Fruit fly (Drosophila melanogaster) whole organism, embryonic: ENCODE measurements around the gene CG8206.

Experiments used
- Antp ChIP-seq: fragments of 200-800 bp; sonication (Bioruptor generic); optimal IDR thresholded peaks from 3 replicates; lab custom pipeline; 2016; ENCODE audit warnings: missing biosample characterization, missing genetic modification characterization
- Atf-2 ChIP-seq: fragments of 200-800 bp; sonication (Bioruptor generic); optimal IDR thresholded peaks from 2 replicates; lab custom pipeline; 2016; ENCODE audit warnings: missing biosample characterization, missing genetic modification characterization
- Bteb2 ChIP-seq: fragments of 200-800 bp; sonication (Bioruptor generic); optimal IDR thresholded peaks from 2 replicates; lab custom pipeline; 2016; ENCODE audit warnings: missing biosample characterization, missing genetic modification characterization
- CG10654 ChIP-seq: fragments of 200-800 bp; sonication (Bioruptor generic); optimal IDR thresholded peaks from 2 replicates; lab custom pipeline; 2016; ENCODE audit warnings: missing biosample characterization, missing genetic modification characterization
- CG11085 ChIP-seq: fragments of 200-800 bp; sonication (Bioruptor generic); IDR thresholded peaks from 2 replicates; pipeline ENCODE4 v1.3.6; 2022; ENCODE audit warnings: missing biosample characterization, missing genetic modification characterization
- CG12219 ChIP-seq: fragments of 200-800 bp; sonication (Bioruptor generic); optimal IDR thresholded peaks from 3 replicates; lab custom pipeline; 2018; ENCODE audit warnings: missing biosample characterization, mild to moderate bottlenecking, missing genetic modification characterization
- CG12236 ChIP-seq: fragments of 200-800 bp; sonication (Bioruptor generic); optimal IDR thresholded peaks from 2 replicates; lab custom pipeline; 2016; ENCODE audit warnings: missing biosample characterization, missing genetic modification characterization
- CG15073 ChIP-seq: fragments of 200-800 bp; sonication (Bioruptor generic); optimal IDR thresholded peaks from 2 replicates; lab custom pipeline; 2016; ENCODE audit warnings: missing biosample characterization, missing genetic modification characterization
- CG1529 ChIP-seq: fragments of 200-800 bp; sonication (Bioruptor generic); optimal IDR thresholded peaks from 3 replicates; lab custom pipeline; 2018; ENCODE audit warnings: missing biosample characterization, missing genetic modification characterization
- CG15514 ChIP-seq: fragments of 200-800 bp; sonication (Bioruptor generic); optimal IDR thresholded peaks from 3 replicates; lab custom pipeline; 2017; ENCODE audit warnings: missing biosample characterization, missing genetic modification characterization, mild to moderate bottlenecking, moderate library complexity, missing genetic modification reagents
- CG1602 ChIP-seq: fragments of 200-800 bp; sonication (Bioruptor generic); optimal IDR thresholded peaks from 3 replicates; lab custom pipeline; 2016; ENCODE audit warnings: missing biosample characterization, missing genetic modification characterization
- CG1603 ChIP-seq: fragments of 200-800 bp; sonication (Bioruptor generic); optimal IDR thresholded peaks from 2 replicates; lab custom pipeline; 2019; ENCODE audit warnings: missing biosample characterization, mild to moderate bottlenecking, missing genetic modification characterization, moderate library complexity
- CG16813 ChIP-seq: fragments of 200-800 bp; sonication (Bioruptor generic); IDR thresholded peaks from 3 replicates; pipeline ENCODE4 v1.3.6; 2022; ENCODE audit warnings: missing biosample characterization, missing genetic modification characterization; ENCODE audit not compliant: partially characterized antibody
- CG17802 ChIP-seq: fragments of 200-800 bp; sonication (Bioruptor generic); optimal IDR thresholded peaks from 2 replicates; lab custom pipeline; 2018; ENCODE audit warnings: missing biosample characterization, mild to moderate bottlenecking, missing genetic modification characterization, moderate library complexity
- CG18619 ChIP-seq: fragments of 200-800 bp; sonication (Bioruptor generic); optimal IDR thresholded peaks from 3 replicates; lab custom pipeline; 2017; ENCODE audit warnings: missing biosample characterization, mild to moderate bottlenecking, missing genetic modification characterization
- CG2120 ChIP-seq: fragments of 200-800 bp; sonication (Bioruptor generic); optimal IDR thresholded peaks from 3 replicates; lab custom pipeline; 2016; ENCODE audit warnings: missing biosample characterization, missing genetic modification characterization
- CG3065 ChIP-seq: fragments of 200-800 bp; sonication (Bioruptor generic); optimal IDR thresholded peaks from 2 replicates; lab custom pipeline; 2016; ENCODE audit warnings: missing biosample characterization, missing genetic modification characterization
- CG32532 ChIP-seq: fragments of 200-800 bp; sonication (Bioruptor generic); IDR thresholded peaks from 2 replicates; pipeline ENCODE4 v1.3.6; 2022; ENCODE audit warnings: missing biosample characterization, missing genetic modification characterization
- CG34422 ChIP-seq: fragments of 200-800 bp; sonication (Bioruptor generic); IDR thresholded peaks from 3 replicates; pipeline ENCODE4 v1.3.6; 2022; ENCODE audit warnings: missing biosample characterization, missing genetic modification characterization
- CG3838 ChIP-seq: fragments of 200-800 bp; sonication (Bioruptor generic); optimal IDR thresholded peaks from 3 replicates; lab custom pipeline; 2016; ENCODE audit warnings: missing biosample characterization, missing genetic modification characterization
- CG4404 ChIP-seq: fragments of 200-800 bp; sonication (Bioruptor generic); IDR thresholded peaks from 2 replicates; pipeline ENCODE4 v1.3.6; 2022; ENCODE audit warnings: missing biosample characterization, missing genetic modification characterization
- CG4617 ChIP-seq: fragments of 200-800 bp; sonication (Bioruptor generic); optimal IDR thresholded peaks from 3 replicates; lab custom pipeline; 2016; ENCODE audit warnings: missing biosample characterization, missing genetic modification characterization, borderline replicate concordance
- CG4854 ChIP-seq: fragments of 200-800 bp; sonication (Bioruptor generic); optimal IDR thresholded peaks from 2 replicates; lab custom pipeline; 2016; ENCODE audit warnings: missing biosample characterization, missing genetic modification characterization, inconsistent platforms
- CG7372 ChIP-seq: fragments of 200-800 bp; sonication (Bioruptor generic); IDR thresholded peaks from 2 replicates; pipeline ENCODE4 v1.3.6; 2022; ENCODE audit warnings: missing biosample characterization, missing genetic modification characterization
- CG9932 ChIP-seq: fragments of 200-800 bp; sonication (Bioruptor generic); IDR thresholded peaks from 2 replicates; pipeline ENCODE4 v1.3.6; 2022; ENCODE audit warnings: missing biosample characterization, missing genetic modification characterization
- Doc2 ChIP-seq: fragments of 200-800 bp; sonication (Bioruptor generic); IDR thresholded peaks from 2 replicates; pipeline ENCODE4 v1.3.6; 2022; ENCODE audit warnings: missing biosample characterization, missing genetic modification characterization
- HLH3B ChIP-seq: fragments of 200-800 bp; sonication (Bioruptor generic); IDR thresholded peaks from 2 replicates; pipeline ENCODE4 v1.3.6; 2022; ENCODE audit warnings: missing biosample characterization, missing genetic modification characterization
- HLHmδ ChIP-seq: fragments of 200-800 bp; sonication (Bioruptor generic); optimal IDR thresholded peaks from 2 replicates; lab custom pipeline; 2018; ENCODE audit warnings: missing biosample characterization, mild to moderate bottlenecking, missing genetic modification characterization, moderate library complexity
- HmgD ChIP-seq: fragments of 200-800 bp; sonication (Bioruptor generic); optimal IDR thresholded peaks from 3 replicates; lab custom pipeline; 2016; ENCODE audit warnings: missing biosample characterization, missing genetic modification characterization
- MESR4 ChIP-seq: fragments of 200-800 bp; sonication (Bioruptor generic); optimal IDR thresholded peaks from 2 replicates; lab custom pipeline; 2018; ENCODE audit warnings: missing biosample characterization, mild to moderate bottlenecking, missing genetic modification characterization, moderate library complexity
- Meics ChIP-seq: fragments of 200-800 bp; sonication (Bioruptor generic); optimal IDR thresholded peaks from 2 replicates; lab custom pipeline; 2017; ENCODE audit warnings: missing biosample characterization, mild to moderate bottlenecking, missing genetic modification characterization
- NFAT ChIP-seq: fragments of 200-800 bp; sonication (Bioruptor generic); IDR thresholded peaks from 2 replicates; pipeline ENCODE4 v1.3.6; 2022; ENCODE audit warnings: missing biosample characterization, missing genetic modification characterization
- Spps ChIP-seq: fragments of 200-800 bp; sonication (Bioruptor generic); optimal IDR thresholded peaks from 2 replicates; lab custom pipeline; 2018; ENCODE audit warnings: missing biosample characterization, mild to moderate bottlenecking, missing genetic modification characterization
- Xrp1 ChIP-seq: fragments of 200-800 bp; sonication (Bioruptor generic); IDR thresholded peaks from 2 replicates; pipeline ENCODE4 v1.3.6; 2022; ENCODE audit warnings: missing biosample characterization, missing genetic modification characterization
- chif ChIP-seq, 2 experiments: fragments of 200-800 bp; sonication (Bioruptor generic); optimal IDR thresholded peaks; 3 replicates each; lab custom pipeline; 2016; ENCODE audit warnings: missing biosample characterization in 2 of 2, missing genetic modification characterization in 2 of 2
- dmrt11E ChIP-seq: fragments of 200-800 bp; sonication (Bioruptor generic); optimal IDR thresholded peaks from 3 replicates; lab custom pipeline; 2018; ENCODE audit warnings: missing biosample characterization, mild to moderate bottlenecking, missing genetic modification characterization, moderate library complexity
- fd64A ChIP-seq: fragments of 200-800 bp; sonication (Bioruptor generic); optimal IDR thresholded peaks from 3 replicates; lab custom pipeline; 2018; ENCODE audit warnings: missing biosample characterization, mild to moderate bottlenecking, missing genetic modification characterization
- gro ChIP-seq: fragments of 200-800 bp; sonication (Bioruptor generic); optimal IDR thresholded peaks from 2 replicates; lab custom pipeline; 2016; ENCODE audit warnings: missing biosample characterization, missing genetic modification characterization
- her ChIP-seq: fragments of 200-800 bp; sonication (Bioruptor generic); optimal IDR thresholded peaks from 2 replicates; lab custom pipeline; 2016; ENCODE audit warnings: missing biosample characterization, missing genetic modification characterization
- knrl ChIP-seq: fragments of 200-800 bp; sonication (Bioruptor generic); IDR thresholded peaks from 3 replicates; pipeline ENCODE4 v1.3.6; 2022; ENCODE audit warnings: missing biosample characterization, missing genetic modification characterization; ENCODE audit not compliant: partially characterized antibody
- lbe ChIP-seq: fragments of 200-800 bp; sonication (Bioruptor generic); optimal IDR thresholded peaks from 2 replicates; lab custom pipeline; 2016; ENCODE audit warnings: missing biosample characterization, mild to moderate bottlenecking, missing genetic modification characterization
- peb ChIP-seq: fragments of 200-800 bp; sonication (Bioruptor generic); IDR thresholded peaks from 2 replicates; pipeline ENCODE4 v1.3.6; 2022; ENCODE audit warnings: missing biosample characterization, missing genetic modification characterization
- pho ChIP-seq: fragments of 200-800 bp; sonication (Bioruptor generic); optimal IDR thresholded peaks from 2 replicates; lab custom pipeline; 2016; ENCODE audit warnings: missing biosample characterization, missing genetic modification characterization
- sd ChIP-seq: fragments of 200-800 bp; sonication (Bioruptor generic); optimal IDR thresholded peaks from 3 replicates; lab custom pipeline; 2018; ENCODE audit warnings: missing biosample characterization, mild to moderate bottlenecking, missing genetic modification characterization, moderate library complexity
- slp2 ChIP-seq: fragments of 200-800 bp; sonication (Bioruptor generic); optimal IDR thresholded peaks from 2 replicates; lab custom pipeline; 2016; ENCODE audit warnings: missing biosample characterization, missing genetic modification characterization
- ssp ChIP-seq: fragments of 200-800 bp; sonication (Bioruptor generic); IDR thresholded peaks from 2 replicates; pipeline ENCODE4 v1.3.6; 2022; ENCODE audit warnings: missing biosample characterization, missing genetic modification characterization
- sug ChIP-seq: fragments of 200-800 bp; optimal IDR thresholded peaks from 2 replicates; lab custom pipeline; 2019; ENCODE audit warnings: missing biosample characterization, mild to moderate bottlenecking, missing genetic modification characterization, moderate library complexity
- tna ChIP-seq: fragments of 200-800 bp; sonication (Bioruptor generic); IDR thresholded peaks from 2 replicates; pipeline ENCODE4 v1.3.6; 2022; ENCODE audit warnings: missing biosample characterization, missing genetic modification characterization; ENCODE audit not compliant: partially characterized antibody
- trem ChIP-seq: fragments of 200-800 bp; optimal IDR thresholded peaks from 3 replicates; lab custom pipeline; 2019; ENCODE audit warnings: missing biosample characterization, mild to moderate bottlenecking, missing genetic modification characterization, moderate library complexity
- vnd ChIP-seq: fragments of 200-800 bp; sonication (Bioruptor generic); IDR thresholded peaks from 3 replicates; pipeline ENCODE4 v1.3.6; 2022; ENCODE audit warnings: missing biosample characterization, missing genetic modification characterization; ENCODE audit not compliant: partially characterized antibody
- zen ChIP-seq: fragments of 200-800 bp; sonication (Bioruptor generic); optimal IDR thresholded peaks from 3 replicates; lab custom pipeline; 2018; ENCODE audit warnings: missing biosample characterization, mild to moderate bottlenecking, missing genetic modification characterization, moderate library complexity

Gene CG8206

DNA sequence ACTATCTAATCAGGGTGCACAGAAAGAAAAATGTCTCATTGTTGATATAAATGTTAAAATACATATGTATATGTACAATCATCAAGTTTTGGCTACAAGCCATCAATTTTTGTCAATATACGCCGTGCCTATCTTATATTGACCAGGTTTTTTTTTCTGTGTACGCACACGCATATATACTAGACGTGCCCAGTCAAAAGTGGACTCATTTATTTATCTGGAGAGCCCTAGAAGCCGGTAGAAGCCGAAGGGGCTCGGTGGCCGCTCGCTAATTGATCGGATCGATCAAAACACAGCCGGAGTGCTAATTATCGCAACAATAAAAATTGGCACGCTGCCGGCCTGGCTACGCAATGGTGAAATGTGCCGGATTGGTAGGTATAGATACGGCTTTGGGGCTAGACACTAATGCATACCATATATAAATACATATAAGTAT is 1.3 kb downstream of the CG8206 start (continued):
- TF ChIP-seq CG16813, result no peak
- peak; percentile 79 for TF ChIP-seq lbe (GFP tag; lab: Kevin White, UChicago)
- TF ChIP-seq CG17802 (tag; lab: Kevin White, UChicago), result no peak
- TF ChIP-seq MESR4 (GFP tag; lab: Kevin White, UChicago), result no peak
- peak; percentile 47 for TF ChIP-seq ssp (GFP tag; lab: Robert Waterston, UW)
- TF ChIP-seq CG12219, result peak; percentile 67
- TF ChIP-seq trem (tag; lab: Kevin White, UChicago), result no peak
- peak; percentile 27 for TF ChIP-seq CG4854 (GFP tag; lab: Kevin White, UChicago)
- TF ChIP-seq CG9932 (GFP tag; lab: Robert Waterston, UW), result peak; percentile 87
- TF ChIP-seq tna (GFP tag; lab: Robert Waterston, UW), result no peak
- TF ChIP-seq CG1529, result peak; percentile 30
- TF ChIP-seq sug (tag; lab: Kevin White, UChicago), result peak; percentile 54
- TF ChIP-seq slp2 (GFP tag; lab: Kevin White, UChicago), result no peak
- TF ChIP-seq her (GFP tag; lab: Kevin White, UChicago), result peak; percentile 47
- peak; percentile 3 for TF ChIP-seq Atf-2 (GFP tag; lab: Kevin White, UChicago)
- peak; percentile 56 for TF ChIP-seq sd
- TF ChIP-seq HLH3B (GFP tag; lab: Robert Waterston, UW), result peak; percentile 68
- peak in 1 of 2 experiments; percentile 40 for TF ChIP-seq chif (GFP tag; optimal IDR thresholded peaks at IDR 0.05; lab: Kevin White, UChicago)
- peak; percentile 91 for TF ChIP-seq CG2120
- TF ChIP-seq CG1603 (tag; lab: Kevin White, UChicago), result peak; percentile 56
- peak; percentile 72 for TF ChIP-seq NFAT (GFP tag; lab: Robert Waterston, UW)
- peak; percentile 57; the same call in 1 of the 2 replicates for TF ChIP-seq CG7372
- TF ChIP-seq CG4404 (GFP tag; lab: Robert Waterston, UW), result peak; percentile 50
- no peak for TF ChIP-seq HmgD (GFP tag; lab: Kevin White, UChicago)
- peak; percentile 57; the same call in 1 of the 3 replicates for TF ChIP-seq CG34422 (GFP tag; lab: Robert Waterston, UW)
- peak; percentile 79 for TF ChIP-seq CG15514 (GFP tag; lab: Kevin White, UChicago)
- TF ChIP-seq CG32532 (GFP tag; lab: Robert Waterston, UW), result peak; percentile 89
- peak; percentile 38 for TF ChIP-seq dmrt11E (tag; lab: Kevin White, UChicago)
- TF ChIP-seq CG4617, result no peak
- no peak for TF ChIP-seq knrl (GFP tag; lab: Robert Waterston, UW)
- TF ChIP-seq peb (GFP tag; lab: Robert Waterston, UW), result no peak
- TF ChIP-seq Meics (GFP tag; lab: Kevin White, UChicago), result peak; percentile 85
- TF ChIP-seq CG18619 (GFP tag; lab: Kevin White, UChicago), result peak; percentile 76
- no peak for TF ChIP-seq Spps (tag; lab: Kevin White, UChicago)
- TF ChIP-seq CG3838 (GFP tag; lab: Kevin White, UChicago), result peak; percentile 6
- no peak for TF ChIP-seq zen (tag; lab: Kevin White, UChicago)
- peak; percentile 31 for TF ChIP-seq CG10654
- TF ChIP-seq CG3065, result no peak
- TF ChIP-seq Xrp1 (GFP tag; lab: Robert Waterston, UW), result peak; percentile 68
- TF ChIP-seq CG11085 (GFP tag; lab: Robert Waterston, UW), result peak; percentile 74
- peak; percentile 52 for TF ChIP-seq Bteb2 (GFP tag; lab: Kevin White, UChicago)
- peak; percentile 87 for TF ChIP-seq gro (GFP tag; lab: Kevin White, UChicago)
- TF ChIP-seq Antp (GFP tag; lab: Kevin White, UChicago), result peak; percentile 44
- TF ChIP-seq fd64A (GFP tag; lab: Kevin White, UChicago), result no peak
- no peak for TF ChIP-seq CG12236
- peak; percentile 69 for TF ChIP-seq pho
- no peak for TF ChIP-seq HLHmδ
- TF ChIP-seq Doc2, result no peak
- TF ChIP-seq CG15073 (GFP tag; lab: Kevin White, UChicago), result no peak
- TF ChIP-seq vnd (GFP tag; lab: Robert Waterston, UW), result no peak
- TF ChIP-seq CG1602 (GFP tag; lab: Kevin White, UChicago), result peak; percentile 59
